Fruit fly (Drosophila melanogaster): ENCODE measurements around the gene CG15731.

Gene CG15731

dm6 chrX:12470187-12470931 is 12.8 kb upstream of the CG15731 start (continued):
- peak; percentile 66 for TF ChIP-seq CG17385 (GFP tag; optimal IDR thresholded peaks at IDR 0.05)
- peak; percentile 59; the same call in 1 of the 3 replicates for TF ChIP-seq C15 (GFP tag; IDR thresholded peaks at IDR 0.05)
- no peak for TF ChIP-seq NC2α (GFP tag; optimal IDR thresholded peaks at IDR 0.05)
- 0 out of 3 replicates have a peak, but pooled peaks have one; percentile 54 for TF ChIP-seq otp (GFP tag; IDR thresholded peaks at IDR 0.05)
- 0 out of 2 replicates have a peak, but pooled peaks have one; percentile 14 for TF ChIP-seq onecut (GFP tag; IDR thresholded peaks at IDR 0.05)
- TF ChIP-seq gsb-n (tag; optimal IDR thresholded peaks at IDR 0.05), result no peak
- TF ChIP-seq Nf-YB (GFP tag; optimal IDR thresholded peaks at IDR 0.05), result peak; percentile 35
- TF ChIP-seq Ravus (GFP tag; IDR thresholded peaks at IDR 0.05), result peak; percentile 45; the same call in 1 of the 2 replicates
- 0 out of 3 replicates have a peak, but pooled peaks have one; percentile 28 for TF ChIP-seq CG6175 (GFP tag; IDR thresholded peaks at IDR 0.05)
- TF ChIP-seq CG9215 (GFP tag; IDR thresholded peaks at IDR 0.05), result peak; percentile 72
- TF ChIP-seq CG9817 (tag; optimal IDR thresholded peaks at IDR 0.05), result peak; percentile 59
- TF ChIP-seq CG4328 (GFP tag; optimal IDR thresholded peaks at IDR 0.05), result peak; percentile 39
- peak; percentile 52 for TF ChIP-seq Med (GFP tag)
- peak; percentile 52 for TF ChIP-seq CG12104 (GFP tag; optimal IDR thresholded peaks at IDR 0.05)
- peak; percentile 54 for TF ChIP-seq ssp (GFP tag; IDR thresholded peaks at IDR 0.05)
- no peak for TF ChIP-seq CG12236 (GFP tag; optimal IDR thresholded peaks at IDR 0.05)
- peak; percentile 15; the same call in 1 of the 2 replicates for TF ChIP-seq CG14014 (GFP tag; IDR thresholded peaks at IDR 0.05)
- TF ChIP-seq eve (GFP tag; optimal IDR thresholded peaks at IDR 0.05), result no peak
- no peak for TF ChIP-seq YL-1 (GFP tag; optimal IDR thresholded peaks at IDR 0.05)
- peak; percentile 32; the same call in 1 of the 2 replicates for TF ChIP-seq sob (GFP tag; IDR thresholded peaks at IDR 0.05)
- TF ChIP-seq prd (optimal IDR thresholded peaks at IDR 0.05), result no peak
- TF ChIP-seq prd (GFP tag; IDR thresholded peaks at IDR 0.05), result peak; percentile 70
- TF ChIP-seq HLHmδ (GFP tag; optimal IDR thresholded peaks at IDR 0.05), result no peak
- TF ChIP-seq CG4424 (GFP tag; optimal IDR thresholded peaks at IDR 0.05), result peak; percentile 24
- no peak for TF ChIP-seq jumu (GFP tag; optimal IDR thresholded peaks at IDR 0.05)
- peak; percentile 12; the same call in 1 of the 4 replicates for TF ChIP-seq Gug (GFP tag; IDR thresholded peaks at IDR 0.05)
- peak; percentile 67 for TF ChIP-seq ranshi (GFP tag; IDR thresholded peaks at IDR 0.05)
- TF ChIP-seq CG16779 (GFP tag; IDR thresholded peaks at IDR 0.05), result no peak
- TF ChIP-seq CG7963 (GFP tag; IDR thresholded peaks at IDR 0.05; ENCODE audit: partially characterized antibody), result no peak
- TF ChIP-seq Hr51 (GFP tag; optimal IDR thresholded peaks at IDR 0.05), result peak in 1 of 2 experiments; percentile 65
- peak; percentile 69 for TF ChIP-seq nmo (GFP tag; optimal IDR thresholded peaks at IDR 0.05)
- peak in 1 of 2 experiments; percentile 92 for TF ChIP-seq Pdp1 (GFP tag; optimal IDR thresholded peaks at IDR 0.05)
- TF ChIP-seq CG6689 (GFP tag; IDR thresholded peaks at IDR 0.05), result peak; percentile 77
- TF ChIP-seq unpg (GFP tag; optimal IDR thresholded peaks at IDR 0.05), result peak; percentile 65
- no peak for TF ChIP-seq CG17186 (GFP tag; optimal IDR thresholded peaks at IDR 0.05)
- peak; percentile 74 for TF ChIP-seq gem (tag; optimal IDR thresholded peaks at IDR 0.05)
- TF ChIP-seq CG2678 (tag; optimal IDR thresholded peaks at IDR 0.05), result peak; percentile 83
- TF ChIP-seq rib (GFP tag; IDR thresholded peaks at IDR 0.05), result peak; percentile 23; the same call in 1 of the 2 replicates
- peak; percentile 58 for TF ChIP-seq CG8924 (tag; optimal IDR thresholded peaks at IDR 0.05)
- peak; percentile 56 for TF ChIP-seq Fer1 (GFP tag; optimal IDR thresholded peaks at IDR 0.05)

- TF ChIP-seq CG8765 (GFP tag; IDR thresholded peaks at IDR 0.05) (no peak), crp (GFP tag; optimal IDR thresholded peaks at IDR 0.05) (peak in 1 of 2 experiments; percentile 0), tin (GFP tag; optimal IDR thresholded peaks at IDR 0.05) (peak; percentile 42), esg (GFP tag; conservative IDR thresholded peaks at IDR 0.05) (peak; percentile 58), CG2116 (GFP tag; optimal IDR thresholded peaks at IDR 0.05) (no peak), CG2129 (GFP tag; IDR thresholded peaks at IDR 0.05; ENCODE audit: partially characterized antibody) (no peak), CG2199 (GFP tag; IDR thresholded peaks at IDR 0.05) (no peak), CG17829 (tag; optimal IDR thresholded peaks at IDR 0.05) (no peak), Fer1 (GFP tag; optimal IDR thresholded peaks at IDR 0.05) (peak; percentile 47), Jarid2 (GFP tag; optimal IDR thresholded peaks at IDR 0.05) (no peak), CG2875 (GFP tag; optimal IDR thresholded peaks at IDR 0.05) (no peak), unc-4 (GFP tag; IDR thresholded peaks at IDR 0.05; ENCODE audit: partially characterized antibody) (no peak)
Measured at dm6 chrX:12469778-12470177, 12.2 kb upstream of the CG15731 start.
